Worm (Caenorhabditis elegans) whole organism, L4/young adult: ENCODE data around the gene F10E7.6.

Experiments
- W03F9.2 ChIP-seq: fragments of 150-350 bp; optimal IDR thresholded peaks from 2 replicates; lab custom pipeline; 2014; ENCODE audit warnings: missing biosample characterization, missing genetic modification characterization
- dao-5 ChIP-seq: sonication (generic microtip); optimal IDR thresholded peaks from 2 replicates; lab custom pipeline; 2016; ENCODE audit warnings: missing genotype, missing genetic modification characterization, moderate library complexity, missing compliant biosample characterization

DNA sequence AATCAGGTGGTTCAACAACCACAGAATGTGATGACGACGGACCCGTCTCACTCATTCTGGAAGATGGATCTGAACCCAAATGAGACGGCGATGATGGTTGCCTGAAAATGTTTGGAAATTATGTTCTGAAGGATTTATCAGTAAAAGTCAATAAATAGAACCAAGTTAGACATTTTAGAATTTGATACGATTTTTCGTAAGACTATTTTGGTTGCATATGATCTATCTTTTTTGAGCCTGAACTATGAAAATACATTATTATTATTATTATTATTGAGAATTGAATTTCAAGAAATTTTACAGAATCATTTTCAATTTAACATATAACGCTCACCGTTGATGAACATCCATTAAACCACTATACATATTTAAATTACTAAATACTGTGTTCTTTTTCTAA is 2.9 kb upstream of the F10E7.6 start, which contains the start of gene F10E7.9:
- TF ChIP-seq W03F9.2 (tag; lab: Kevin White, UChicago) (no peak), dao-5 (no peak)
